Comparison of ENCODE assay signal across 2 fruit fly cellular contexts in genomic region chr2L:13457037-13457547, dm6.
TF ChIP-seq lines count a peak whose summit lies in the region.

TSS of gene CG42809 (plus strand) at chr2L:13457497.

- TF ChIP-seq CTCF in whole organism, embryonic (GFP tag; optimal IDR thresholded peaks at IDR 0.05; lab: Kevin White, UChicago) = no peak

TF ChIP-seq in whole organism, embryonic, 481 proteins besides CTCF, POLR2A, EP300 and RAD21:
- TF ChIP-seq cg (GFP tag; optimal IDR thresholded peaks at IDR 0.05; lab: Kevin White, UChicago) = peak; percentile 38
- peak; percentile 92 for TF ChIP-seq abd-A (tag; optimal IDR thresholded peaks at IDR 0.05; lab: Kevin White, UChicago)
- TF ChIP-seq CG8290 (GFP tag; optimal IDR thresholded peaks at IDR 0.05; lab: Kevin White, UChicago) = no peak
- no peak for TF ChIP-seq CG8290 (tag; optimal IDR thresholded peaks at IDR 0.05; lab: Kevin White, UChicago)
- TF ChIP-seq Ets97D (GFP tag; optimal IDR thresholded peaks at IDR 0.05; lab: Kevin White, UChicago) = peak; percentile 39
- peak; percentile 32 for TF ChIP-seq CG13894 (tag; optimal IDR thresholded peaks at IDR 0.05; lab: Kevin White, UChicago)
- TF ChIP-seq CG15011 (GFP tag; optimal IDR thresholded peaks at IDR 0.05; lab: Kevin White, UChicago) = no peak
- no peak for TF ChIP-seq kni (GFP tag; optimal IDR thresholded peaks at IDR 0.05; lab: Kevin White, UChicago)
- peak; percentile 41 for TF ChIP-seq mirr (GFP tag; optimal IDR thresholded peaks at IDR 0.05; lab: Kevin White, UChicago)
- TF ChIP-seq CG10543 (GFP tag; optimal IDR thresholded peaks at IDR 0.05; lab: Kevin White, UChicago) = peak; percentile 45
- TF ChIP-seq Med (GFP tag; lab: Kevin White, UChicago) = peak; percentile 63
- TF ChIP-seq Dref (GFP tag; IDR thresholded peaks at IDR 0.05; lab: Robert Waterston, UW) = no peak
- TF ChIP-seq Deaf1 (tag; optimal IDR thresholded peaks at IDR 0.05; lab: Kevin White, UChicago) = peak; percentile 43

TF ChIP-seq in whole organism, wandering third instar larva, 38 proteins besides CTCF, POLR2A, EP300 and RAD21:
- TF ChIP-seq usp (GFP tag; optimal IDR thresholded peaks at IDR 0.05; lab: Kevin White, UChicago) (no peak), Dfd (GFP tag; optimal IDR thresholded peaks at IDR 0.05; lab: Kevin White, UChicago) (peak; percentile 12), GATAd (GFP tag; optimal IDR thresholded peaks at IDR 0.05; lab: Kevin White, UChicago) (no peak), Dif (GFP tag; optimal IDR thresholded peaks at IDR 0.05; lab: Kevin White, UChicago; ENCODE audit: partially characterized antibody) (no peak), OdsH (GFP tag; optimal IDR thresholded peaks at IDR 0.05; lab: Kevin White, UChicago) (no peak), ey (GFP tag; optimal IDR thresholded peaks at IDR 0.05; lab: Kevin White, UChicago) (no peak), HLH106 (tag; optimal IDR thresholded peaks at IDR 0.05; lab: Kevin White, UChicago) (no peak), foxo (GFP tag; optimal IDR thresholded peaks at IDR 0.05; lab: Kevin White, UChicago) (no peak)

Comparison
In these comparisons a context has a peak if more than half of its experiments do, and no peak if none do; other contexts are left out.
1. Of the 10 proteins assayed by ChIP-seq in both whole organism, embryonic and whole organism, wandering third instar larva: peak only in whole organism, embryonic: none; only in whole organism, wandering third instar larva: Dfd; in both: none; in neither: 9.